Fruit fly (Drosophila melanogaster) whole organism, pupa: ENCODE data around the gene CG1791.

Source experiments
- CG10348 ChIP-seq: fragments of 200-800 bp; sonication (Bioruptor generic); IDR thresholded peaks from 2 replicates; pipeline ENCODE4 v1.3.6; 2022; ENCODE audit warnings: missing biosample characterization, missing genetic modification characterization
- CG12605 ChIP-seq: fragments of 200-800 bp; sonication (Bioruptor generic); IDR thresholded peaks from 2 replicates; pipeline ENCODE4 v1.3.6; 2022; ENCODE audit warnings: missing biosample characterization, missing genetic modification characterization
- CG13204 ChIP-seq: fragments of 200-800 bp; sonication (Bioruptor generic); optimal IDR thresholded peaks from 2 replicates; lab custom pipeline; 2018; ENCODE audit warnings: missing biosample characterization, mild to moderate bottlenecking, missing genetic modification characterization, moderate library complexity
- CG14655 ChIP-seq: fragments of 200-800 bp; sonication (Bioruptor generic); optimal IDR thresholded peaks from 3 replicates; lab custom pipeline; 2017; ENCODE audit warnings: mild to moderate bottlenecking, missing biosample characterization, missing genetic modification reagents, missing genetic modification characterization
- CG15710 ChIP-seq: fragments of 200-800 bp; sonication (Bioruptor generic); optimal IDR thresholded peaks from 2 replicates; lab custom pipeline; 2018; ENCODE audit warnings: missing biosample characterization, mild to moderate bottlenecking, missing genetic modification characterization, moderate library complexity
- CG17806 ChIP-seq: fragments of 200-800 bp; sonication (Bioruptor generic); optimal IDR thresholded peaks from 2 replicates; lab custom pipeline; 2018; ENCODE audit warnings: missing biosample characterization, mild to moderate bottlenecking, missing genetic modification characterization, moderate library complexity
- CG32121 ChIP-seq: fragments of 200-800 bp; sonication (Bioruptor generic); IDR thresholded peaks from 2 replicates; pipeline ENCODE4 v1.3.6; 2022; ENCODE audit warnings: missing biosample characterization, missing genetic modification characterization
- CG34367 ChIP-seq: fragments of 200-800 bp; sonication (Bioruptor generic); optimal IDR thresholded peaks from 2 replicates; lab custom pipeline; 2018; ENCODE audit warnings: missing biosample characterization, mild to moderate bottlenecking, missing genetic modification characterization
- CG4496 ChIP-seq: fragments of 200-800 bp; sonication (Bioruptor generic); IDR thresholded peaks from 3 replicates; pipeline ENCODE4 v1.3.6; 2022; ENCODE audit warnings: missing biosample characterization, missing genetic modification characterization
- CG8159 ChIP-seq: fragments of 200-800 bp; sonication (Bioruptor generic); optimal IDR thresholded peaks from 3 replicates; lab custom pipeline; 2018; ENCODE audit warnings: missing biosample characterization, mild to moderate bottlenecking, missing genetic modification characterization, moderate library complexity
- CG8301 ChIP-seq: fragments of 200-800 bp; sonication (Bioruptor generic); optimal IDR thresholded peaks from 2 replicates; lab custom pipeline; 2018; ENCODE audit warnings: missing biosample characterization, mild to moderate bottlenecking, missing genetic modification characterization
- CG9948 ChIP-seq: fragments of 200-800 bp; sonication (Bioruptor generic); optimal IDR thresholded peaks from 2 replicates; lab custom pipeline; 2018; ENCODE audit warnings: missing biosample characterization, mild to moderate bottlenecking, missing genetic modification characterization, moderate library complexity
- D1 ChIP-seq: fragments of 200-800 bp; sonication (Bioruptor generic); optimal IDR thresholded peaks from 2 replicates; lab custom pipeline; 2018; ENCODE audit warnings: missing biosample characterization, mild to moderate bottlenecking, missing genetic modification characterization, moderate library complexity
- EcR ChIP-seq: fragments of 200-800 bp; sonication (Bioruptor generic); optimal IDR thresholded peaks from 3 replicates; lab custom pipeline; 2019; ENCODE audit warnings: missing biosample characterization, missing genetic modification characterization, mild to moderate bottlenecking, moderate library complexity, missing genetic modification reagents
- Ets98B ChIP-seq: fragments of 200-800 bp; sonication (Bioruptor generic); IDR thresholded peaks from 2 replicates; pipeline ENCODE4 v1.3.6; 2022; ENCODE audit warnings: missing biosample characterization, missing genetic modification characterization
- Pif1A ChIP-seq: fragments of 200-800 bp; sonication (Bioruptor generic); optimal IDR thresholded peaks from 3 replicates; lab custom pipeline; 2016; ENCODE audit warnings: missing biosample characterization, missing genetic modification characterization
- Pif1B ChIP-seq: fragments of 200-800 bp; sonication (Bioruptor generic); optimal IDR thresholded peaks from 3 replicates; lab custom pipeline; 2016; ENCODE audit warnings: missing biosample characterization, missing genetic modification characterization
- Snoo ChIP-seq: fragments of 200-800 bp; sonication (Bioruptor generic); optimal IDR thresholded peaks from 3 replicates; lab custom pipeline; 2017; ENCODE audit warnings: missing biosample characterization, mild to moderate bottlenecking, missing genetic modification characterization, inconsistent platforms
- fd96Ca ChIP-seq: fragments of 200-800 bp; sonication (Bioruptor generic); IDR thresholded peaks from 3 replicates; pipeline ENCODE4 v1.3.6; 2022; ENCODE audit warnings: missing biosample characterization, missing genetic modification characterization
- gl ChIP-seq: fragments of 200-800 bp; sonication (Bioruptor generic); optimal IDR thresholded peaks from 2 replicates; lab custom pipeline; 2018; ENCODE audit warnings: missing biosample characterization, mild to moderate bottlenecking, missing genetic modification characterization
- rn ChIP-seq: fragments of 200-800 bp; sonication (Bioruptor generic); IDR thresholded peaks from 2 replicates; pipeline ENCODE4 v1.3.6; 2022; ENCODE audit warnings: missing biosample characterization, missing genetic modification characterization

The CG1791 gene

DNA sequence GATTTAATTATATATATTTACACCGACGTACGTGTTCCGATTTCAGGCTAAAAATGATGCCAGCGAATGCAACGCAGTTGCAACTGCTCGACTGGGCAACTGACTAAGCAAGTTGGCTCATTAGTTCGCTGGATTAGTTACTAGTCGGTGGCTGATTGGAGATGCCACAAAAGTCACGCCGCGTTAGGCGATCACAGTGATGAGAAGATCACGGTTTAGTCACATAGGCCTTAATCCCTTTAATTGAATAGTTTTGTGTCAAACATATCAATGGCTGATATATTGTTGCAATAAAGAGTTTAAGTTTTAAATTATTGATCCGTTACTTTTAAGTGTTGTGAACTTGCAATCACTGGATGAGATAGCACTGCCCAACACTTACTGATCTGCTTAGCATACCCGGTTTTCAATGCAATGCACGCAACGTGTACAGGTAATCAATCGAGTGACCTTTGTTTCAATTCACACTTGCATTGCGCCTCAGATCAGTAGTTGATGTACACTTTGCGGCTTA, at the start of gene CG1791, which contains the start of gene CG1889:
TSS of gene CG1791 (minus strand) at position 101 of the 514 bp plus-strand sequence.
TSS of gene CG1889 (plus strand) at position 464 of the 514 bp plus-strand sequence.
- TF ChIP-seq CG34367 (no peak), CG10348 (GFP tag; lab: Robert Waterston, UW) (no peak), Ets98B (GFP tag; lab: Robert Waterston, UW) (no peak), fd96Ca (GFP tag; lab: Robert Waterston, UW) (no peak), D1 (tag; lab: Kevin White, UChicago) (no peak), CG12605 (no peak)

DNA sequence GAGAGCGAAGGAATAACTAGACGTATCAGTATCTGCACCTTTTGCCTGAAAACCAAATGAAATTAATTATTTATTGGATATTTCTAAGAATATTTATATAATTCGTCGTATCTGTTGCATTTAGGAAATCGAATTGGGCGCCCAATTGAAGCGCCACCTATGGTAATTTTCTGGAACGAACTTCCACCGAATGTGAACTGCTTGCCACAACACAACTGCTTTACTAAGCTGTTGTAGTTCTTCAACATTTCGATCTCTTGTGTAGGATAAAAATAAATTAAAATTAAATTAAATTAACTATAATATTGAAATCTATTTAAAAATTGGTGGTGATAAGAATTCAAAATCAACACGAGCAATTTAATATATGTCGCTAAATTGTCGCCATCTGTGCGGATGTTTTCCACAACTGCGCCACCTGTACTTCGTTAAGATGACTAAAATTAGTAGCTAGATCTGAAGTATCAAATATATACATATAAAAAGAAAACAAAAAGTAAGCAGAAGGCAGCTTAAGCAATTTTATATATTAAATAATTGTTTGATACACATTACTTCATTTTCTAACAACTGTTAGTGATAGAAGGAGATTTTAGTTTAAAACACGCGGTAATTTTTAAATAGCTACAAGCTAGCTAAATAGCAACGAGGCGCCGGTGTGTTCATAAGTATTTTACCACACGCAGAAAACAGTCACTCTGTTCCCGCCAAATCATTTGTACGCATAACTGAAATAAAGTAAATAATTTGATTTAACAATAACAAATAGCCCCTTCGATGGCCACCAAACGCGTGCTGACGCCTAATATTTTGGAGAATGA, 45.3 kb upstream of the CG1791 start, which contains the start of gene Dna2:
TSS of gene Dna2 (plus strand) at position 688 of the 821 bp plus-strand sequence.
- TF ChIP-seq CG10348 (GFP tag; lab: Robert Waterston, UW) (no peak), Snoo (tag; lab: Kevin White, UChicago) (no peak), Pif1A (GFP tag; lab: Kevin White, UChicago) (no peak), CG4496 (GFP tag; lab: Robert Waterston, UW) (no peak), CG9948 (no peak), CG32121 (GFP tag; lab: Robert Waterston, UW) (no peak), rn (no peak), D1 (tag; lab: Kevin White, UChicago) (no peak), gl (tag; lab: Kevin White, UChicago) (no peak), Pif1B (GFP tag; lab: Kevin White, UChicago) (no peak), CG13204 (GFP tag; lab: Kevin White, UChicago) (no peak), CG8301 (tag; lab: Kevin White, UChicago) (no peak), Ets98B (GFP tag; lab: Robert Waterston, UW) (no peak), CG12605 (no peak), CG15710 (tag; lab: Kevin White, UChicago) (no peak), CG34367 (no peak), CG8159 (tag; lab: Kevin White, UChicago) (no peak), CG14655 (GFP tag; lab: Kevin White, UChicago) (no peak)
- TF ChIP-seq, all 21 proteins: peak for 0

DNA sequence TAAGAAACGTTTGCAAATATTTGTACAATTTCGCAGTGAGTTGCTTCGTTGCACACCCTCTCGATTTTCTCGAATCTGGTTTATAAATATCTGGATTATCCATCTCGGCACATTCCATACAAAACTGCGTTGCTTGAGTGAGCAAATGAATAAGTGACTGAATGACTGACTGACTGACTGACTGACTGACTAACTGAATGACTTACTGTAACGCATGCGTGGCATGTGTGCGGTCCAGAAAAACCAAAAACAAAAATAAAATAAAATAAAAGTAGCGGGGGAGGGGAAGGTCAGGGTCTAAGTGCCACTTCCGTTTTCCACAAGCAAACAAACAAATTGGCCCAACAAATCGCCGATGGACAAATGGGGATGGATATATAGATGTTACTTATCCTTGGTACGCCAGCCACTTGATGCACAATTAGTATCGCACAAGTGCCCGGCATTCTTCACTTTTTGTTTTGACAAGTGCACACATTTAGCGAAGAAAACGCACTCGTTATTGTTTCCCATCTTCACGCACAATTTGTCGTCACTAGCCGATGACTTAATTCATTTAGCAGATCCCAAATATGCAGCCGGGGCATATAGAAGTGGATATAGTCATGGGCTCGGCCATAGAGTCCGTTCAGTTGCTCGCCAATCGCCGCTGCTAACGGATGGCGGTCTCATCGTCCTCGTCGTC, 44.0 kb upstream of the CG1791 start, which contains the start of gene CG33557:
TSS of gene CG33557 (plus strand) at position 635 of the 685 bp plus-strand sequence.
- TF ChIP-seq CG8301 (tag; lab: Kevin White, UChicago) (no peak), EcR (no peak), CG12605 (no peak)

DNA sequence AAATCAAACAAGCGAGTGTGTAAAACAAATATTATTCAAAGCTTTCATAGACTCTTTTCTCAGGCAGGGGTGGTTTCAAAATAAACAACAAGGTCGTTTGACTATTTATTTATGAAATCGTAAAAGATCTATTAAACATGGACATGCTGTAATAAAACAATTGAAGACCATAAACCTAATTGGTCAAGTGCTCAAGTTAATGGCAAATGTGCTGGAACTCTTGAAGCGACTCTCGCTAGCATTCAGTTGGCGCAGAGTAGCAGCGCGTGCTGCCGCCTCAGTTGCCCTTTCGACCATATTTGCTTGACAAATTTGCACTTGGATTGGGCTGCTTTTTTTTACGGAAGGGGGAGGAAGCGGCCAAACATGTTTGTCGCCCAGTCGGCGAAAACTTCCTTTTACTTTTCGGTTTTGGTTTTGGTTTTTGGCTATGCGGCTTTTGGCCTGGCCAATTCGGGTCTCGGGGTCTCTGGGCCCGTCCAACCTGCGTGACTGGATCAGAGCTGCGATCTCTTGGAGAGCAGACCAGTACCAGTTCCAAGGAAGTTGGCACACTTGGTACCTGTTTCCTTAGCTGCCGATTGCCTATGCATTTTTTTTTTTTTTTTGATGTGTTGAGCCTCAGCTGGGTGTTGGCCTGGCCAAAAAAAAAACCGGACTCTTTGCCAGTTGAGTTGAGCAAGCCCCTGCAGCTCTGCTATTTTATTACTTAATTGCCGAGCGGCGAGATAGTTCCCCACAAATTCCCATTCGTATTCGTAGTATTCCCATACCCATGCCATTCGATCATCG, 28.9 kb upstream of the CG1791 start:
- TF ChIP-seq CG34367 (no peak), CG10348 (GFP tag; lab: Robert Waterston, UW) (no peak), EcR (peak; percentile 57), Pif1A (GFP tag; lab: Kevin White, UChicago) (no peak), CG15710 (tag; lab: Kevin White, UChicago) (no peak), fd96Ca (GFP tag; lab: Robert Waterston, UW) (peak; percentile 17; the same call in 1 of the 3 replicates), rn (no peak), Pif1B (GFP tag; lab: Kevin White, UChicago) (no peak), Ets98B (GFP tag; lab: Robert Waterston, UW) (peak; percentile 18; the same call in 1 of the 2 replicates), CG14655 (GFP tag; lab: Kevin White, UChicago) (peak; percentile 23), CG8159 (tag; lab: Kevin White, UChicago) (no peak), CG9948 (no peak), CG13204 (GFP tag; lab: Kevin White, UChicago) (peak; percentile 1), gl (tag; lab: Kevin White, UChicago) (no peak), CG17806 (peak; percentile 19), D1 (tag; lab: Kevin White, UChicago) (no peak), CG32121 (GFP tag; lab: Robert Waterston, UW) (no peak; the same call in 1 of the 2 replicates), CG12605 (peak; percentile 26; the same call in 1 of the 2 replicates), CG8301 (tag; lab: Kevin White, UChicago) (peak; percentile 12), CG4496 (GFP tag; lab: Robert Waterston, UW) (0 out of 3 replicates have a peak, but pooled peaks have one; percentile 47), Snoo (tag; lab: Kevin White, UChicago) (no peak)

DNA sequence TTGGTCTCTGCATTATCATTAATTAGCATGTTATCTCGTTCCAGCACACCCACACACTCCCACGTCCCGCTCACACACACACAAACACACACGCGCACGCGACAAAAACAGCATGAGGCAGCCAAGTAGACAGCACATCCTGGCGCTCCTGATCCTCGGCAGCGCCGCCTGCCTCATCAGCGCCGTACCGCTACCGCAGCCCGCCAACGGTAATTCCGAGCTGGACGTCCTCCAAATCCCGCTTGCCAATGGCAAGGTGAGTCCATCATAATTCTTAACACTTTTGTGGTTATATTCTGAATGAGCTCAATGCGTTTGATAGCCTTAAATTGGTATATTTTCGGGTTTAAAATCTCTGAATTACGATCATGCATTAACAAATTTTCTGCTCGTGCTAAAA, 28.3 kb upstream of the CG1791 start:
- no peak for TF ChIP-seq Snoo (tag; lab: Kevin White, UChicago)
- no peak for TF ChIP-seq CG13204 (GFP tag; lab: Kevin White, UChicago)
- no peak for TF ChIP-seq rn
- no peak for TF ChIP-seq fd96Ca (GFP tag; lab: Robert Waterston, UW)
- no peak for TF ChIP-seq CG15710 (tag; lab: Kevin White, UChicago)
- no peak for TF ChIP-seq CG34367
- TF ChIP-seq, all 21 proteins: peak for 0
